Fruit fly (Drosophila melanogaster): ENCODE results near the gene CG3868.

The CG3868 gene

dm6 chr3L:14409419-14410145 is 7.1 kb upstream of the CG3868 start, which contains the start of gene stwl (continued):
- peak; percentile 21 for TF ChIP-seq B-H2 (GFP tag; optimal IDR thresholded peaks at IDR 0.05)
- TF ChIP-seq h (optimal IDR thresholded peaks at IDR 0.05) = no peak
- no peak for TF ChIP-seq sqz (GFP tag; optimal IDR thresholded peaks at IDR 0.05)
- peak; percentile 47 for TF ChIP-seq CG11093 (GFP tag; IDR thresholded peaks at IDR 0.05)
- peak; percentile 15 for TF ChIP-seq CG1233 (GFP tag; optimal IDR thresholded peaks at IDR 0.05)
- peak; percentile 14 for TF ChIP-seq psq (GFP tag; optimal IDR thresholded peaks at IDR 0.05)
- peak; percentile 61 for TF ChIP-seq HLH4C (GFP tag; IDR thresholded peaks at IDR 0.05; ENCODE audit: partially characterized antibody)
- TF ChIP-seq sisA (GFP tag; IDR thresholded peaks at IDR 0.05) = peak; percentile 57
- peak; percentile 22 for TF ChIP-seq CG10654 (GFP tag; optimal IDR thresholded peaks at IDR 0.05)
- TF ChIP-seq CG16815 (GFP tag; optimal IDR thresholded peaks at IDR 0.05) = no peak
- TF ChIP-seq MESR4 (GFP tag; optimal IDR thresholded peaks at IDR 0.05) = peak; percentile 52
- peak; percentile 72 for TF ChIP-seq unc-4 (GFP tag; IDR thresholded peaks at IDR 0.05; ENCODE audit: partially characterized antibody)
- TF ChIP-seq YL-1 (GFP tag; optimal IDR thresholded peaks at IDR 0.05) = peak; percentile 28
- peak; percentile 90 for TF ChIP-seq CG10267 (tag; optimal IDR thresholded peaks at IDR 0.05)
- no peak for TF ChIP-seq CG32767 (GFP tag; IDR thresholded peaks at IDR 0.05)
- 0 out of 3 replicates have a peak, but pooled peaks have one; percentile 23 for TF ChIP-seq ase (GFP tag; IDR thresholded peaks at IDR 0.05)
- TF ChIP-seq Abd-B (GFP tag; optimal IDR thresholded peaks at IDR 0.05) = peak; percentile 59
- no peak for TF ChIP-seq Ssrp (tag; optimal IDR thresholded peaks at IDR 0.05)
- TF ChIP-seq CG3838 (GFP tag; optimal IDR thresholded peaks at IDR 0.05) = no peak
- peak; percentile 58 for TF ChIP-seq lmd (GFP tag; IDR thresholded peaks at IDR 0.05)
- peak; percentile 71 for TF ChIP-seq NFAT (GFP tag; IDR thresholded peaks at IDR 0.05)
- TF ChIP-seq ci (GFP tag; IDR thresholded peaks at IDR 0.05) = peak; percentile 62; the same call in 2 of the 3 replicates
- TF ChIP-seq pum (GFP tag; optimal IDR thresholded peaks at IDR 0.05) = peak; percentile 62
- peak; percentile 30 for TF ChIP-seq NfI (GFP tag; optimal IDR thresholded peaks at IDR 0.05)
- TF ChIP-seq CG12942 (GFP tag; optimal IDR thresholded peaks at IDR 0.05) = peak; percentile 58
- peak; percentile 14 for TF ChIP-seq CG17829 (tag; optimal IDR thresholded peaks at IDR 0.05)
- peak; percentile 80 for TF ChIP-seq CG13624 (GFP tag; optimal IDR thresholded peaks at IDR 0.05)
- peak; percentile 61 to 64 for TF ChIP-seq dpn (GFP tag; optimal IDR thresholded peaks at IDR 0.05)
- TF ChIP-seq Dll (GFP tag; IDR thresholded peaks at IDR 0.05; ENCODE audit: partially characterized antibody) = peak; percentile 78
- TF ChIP-seq CG6791 (GFP tag; IDR thresholded peaks at IDR 0.05; ENCODE audit: partially characterized antibody) = peak; percentile 90
- peak; percentile 78 for TF ChIP-seq Dbx (GFP tag; IDR thresholded peaks at IDR 0.05)
- peak; percentile 67 for TF ChIP-seq lab (GFP tag; optimal IDR thresholded peaks at IDR 0.05)
- TF ChIP-seq esg (GFP tag; conservative IDR thresholded peaks at IDR 0.05) = peak; percentile 5; the same call in 1 of the 2 replicates
- TF ChIP-seq repo (GFP tag; optimal IDR thresholded peaks at IDR 0.05) = peak; percentile 65
- peak; percentile 18 for TF ChIP-seq CHES-1-like (GFP tag; optimal IDR thresholded peaks at IDR 0.05)
- peak; percentile 31 for TF ChIP-seq CG9797 (GFP tag; optimal IDR thresholded peaks at IDR 0.05)
- no peak for TF ChIP-seq CG5953 (GFP tag; IDR thresholded peaks at IDR 0.05)
- TF ChIP-seq CG17612 (GFP tag; IDR thresholded peaks at IDR 0.05) = no peak
- peak; percentile 69 for TF ChIP-seq CG1603 (tag; optimal IDR thresholded peaks at IDR 0.05)
- peak; percentile 17 for TF ChIP-seq CG17802 (tag; optimal IDR thresholded peaks at IDR 0.05)
- no peak for TF ChIP-seq aop (GFP tag; IDR thresholded peaks at IDR 0.05)
- peak in 1 of 2 experiments; percentile 24 for TF ChIP-seq Hr51 (GFP tag; optimal IDR thresholded peaks at IDR 0.05)
- peak; percentile 65 for TF ChIP-seq CG3847 (GFP tag; IDR thresholded peaks at IDR 0.05)
- peak; percentile 65 for TF ChIP-seq Xbp1 (GFP tag; optimal IDR thresholded peaks at IDR 0.05)
- TF ChIP-seq toy (GFP tag; IDR thresholded peaks at IDR 0.05) = no peak
- TF ChIP-seq MBD-R2 (GFP tag; IDR thresholded peaks at IDR 0.05) = peak; percentile 67
- TF ChIP-seq crp (GFP tag; optimal IDR thresholded peaks at IDR 0.05) = peak in 1 of 2 experiments; percentile 74
- peak; percentile 89 for TF ChIP-seq Lhr (GFP tag; optimal IDR thresholded peaks at IDR 0.05)
- TF ChIP-seq CG14667 (GFP tag; IDR thresholded peaks at IDR 0.05) = peak; percentile 37; the same call in 1 of the 2 replicates
